Fruit fly (Drosophila melanogaster) whole organism, embryonic: ENCODE measurements around the gene APP-BP1.
A peak's percentile ranks its signal among the peaks of the same experiment; 100 is the strongest.

Experiments
- Aef1 ChIP-seq: fragments of 200-800 bp; sonication (Bioruptor generic); IDR thresholded peaks from 3 replicates; pipeline ENCODE4 v1.3.6; 2022; ENCODE audit warnings: missing biosample characterization, missing genetic modification characterization
- Antp ChIP-seq: fragments of 200-800 bp; sonication (Bioruptor generic); optimal IDR thresholded peaks from 3 replicates; lab custom pipeline; 2016; ENCODE audit warnings: missing biosample characterization, missing genetic modification characterization
- Atf3 ChIP-seq: fragments of 200-800 bp; sonication (Bioruptor generic); optimal IDR thresholded peaks from 3 replicates; lab custom pipeline; 2016; ENCODE audit warnings: missing biosample characterization, missing genetic modification characterization
- BEAF-32 ChIP-seq: fragments of 200-800 bp; sonication (Bioruptor generic); optimal IDR thresholded peaks from 3 replicates; lab custom pipeline; 2017; ENCODE audit warnings: missing biosample characterization, missing genetic modification characterization, mild to moderate bottlenecking, moderate library complexity, missing genetic modification reagents
- Bteb2 ChIP-seq: fragments of 200-800 bp; sonication (Bioruptor generic); optimal IDR thresholded peaks from 2 replicates; lab custom pipeline; 2016; ENCODE audit warnings: missing biosample characterization, missing genetic modification characterization
- CG11398 ChIP-seq: fragments of 200-800 bp; sonication (Bioruptor generic); optimal IDR thresholded peaks from 2 replicates; lab custom pipeline; 2016; ENCODE audit warnings: missing biosample characterization, missing genetic modification characterization
- CG11723 ChIP-seq: fragments of 200-800 bp; sonication (Bioruptor generic); optimal IDR thresholded peaks from 2 replicates; lab custom pipeline; 2017; ENCODE audit warnings: missing biosample characterization, mild to moderate bottlenecking, missing genetic modification characterization
- CG1233 ChIP-seq: fragments of 200-800 bp; sonication (Bioruptor generic); optimal IDR thresholded peaks from 4 replicates; lab custom pipeline; 2018; ENCODE audit warnings: missing biosample characterization, mild to moderate bottlenecking, missing genetic modification characterization
- CG13424 ChIP-seq: fragments of 200-800 bp; sonication (Bioruptor generic); optimal IDR thresholded peaks from 2 replicates; lab custom pipeline; 2019; ENCODE audit warnings: missing biosample characterization, mild to moderate bottlenecking, missing genetic modification characterization, moderate library complexity
- CG14667 ChIP-seq: fragments of 200-800 bp; sonication (Bioruptor generic); IDR thresholded peaks from 2 replicates; pipeline ENCODE4 v1.3.6; 2022; ENCODE audit warnings: missing biosample characterization, missing genetic modification characterization
- CG14860 ChIP-seq: fragments of 200-800 bp; sonication (Bioruptor generic); IDR thresholded peaks from 3 replicates; pipeline ENCODE4 v1.3.6; 2022; ENCODE audit warnings: missing biosample characterization, missing genetic modification characterization; ENCODE audit not compliant: partially characterized antibody
- CG1603 ChIP-seq: fragments of 200-800 bp; sonication (Bioruptor generic); optimal IDR thresholded peaks from 2 replicates; lab custom pipeline; 2019; ENCODE audit warnings: missing biosample characterization, mild to moderate bottlenecking, missing genetic modification characterization, moderate library complexity
- CG17186 ChIP-seq: fragments of 200-800 bp; sonication (Bioruptor generic); optimal IDR thresholded peaks from 3 replicates; lab custom pipeline; 2017; ENCODE audit warnings: missing biosample characterization, missing genetic modification reagents, missing genetic modification characterization
- CG1832 ChIP-seq: fragments of 200-800 bp; sonication (Bioruptor generic); optimal IDR thresholded peaks from 2 replicates; lab custom pipeline; 2017; ENCODE audit warnings: missing biosample characterization, mild to moderate bottlenecking, missing genetic modification characterization, inconsistent platforms
- CG2875 ChIP-seq: fragments of 200-800 bp; sonication (Bioruptor generic); optimal IDR thresholded peaks from 2 replicates; lab custom pipeline; 2017; ENCODE audit warnings: missing biosample characterization, mild to moderate bottlenecking, missing genetic modification characterization, missing genetic modification reagents
- CG30020 ChIP-seq: fragments of 200-800 bp; optimal IDR thresholded peaks from 2 replicates; lab custom pipeline; 2019; ENCODE audit warnings: missing biosample characterization, mild to moderate bottlenecking, missing genetic modification characterization, moderate library complexity
- CG34376 ChIP-seq: fragments of 200-800 bp; sonication (Bioruptor generic); optimal IDR thresholded peaks from 2 replicates; lab custom pipeline; 2018; ENCODE audit warnings: missing biosample characterization, mild to moderate bottlenecking, missing genetic modification characterization
- CG3726 ChIP-seq: fragments of 200-800 bp; sonication (Bioruptor generic); IDR thresholded peaks from 3 replicates; pipeline ENCODE4, ENCODE4 v1.3.6; 2022; ENCODE audit warnings: missing biosample characterization, missing genetic modification characterization
- CG4707 ChIP-seq: fragments of 200-800 bp; sonication (Bioruptor generic); optimal IDR thresholded peaks from 2 replicates; lab custom pipeline; 2018; ENCODE audit warnings: missing biosample characterization, mild to moderate bottlenecking, missing genetic modification characterization, moderate library complexity
- CG5180 ChIP-seq: fragments of 200-800 bp; sonication (Bioruptor generic); optimal IDR thresholded peaks from 3 replicates; lab custom pipeline; 2017; ENCODE audit warnings: missing biosample characterization, missing genetic modification characterization, mild to moderate bottlenecking, moderate library complexity, missing genetic modification reagents
- CG9609 ChIP-seq: fragments of 200-800 bp; sonication (Bioruptor generic); optimal IDR thresholded peaks from 3 replicates; lab custom pipeline; 2016; ENCODE audit warnings: missing biosample characterization, missing genetic modification characterization
- CG9932 ChIP-seq: fragments of 200-800 bp; sonication (Bioruptor generic); IDR thresholded peaks from 2 replicates; pipeline ENCODE4 v1.3.6; 2022; ENCODE audit warnings: missing biosample characterization, missing genetic modification characterization
- CTCF ChIP-seq: fragments of 200-800 bp; sonication (Bioruptor generic); optimal IDR thresholded peaks from 2 replicates; lab custom pipeline; 2017; ENCODE audit warnings: missing biosample characterization, mild to moderate bottlenecking, missing genetic modification characterization, moderate library complexity
- Dip3 ChIP-seq: fragments of 200-800 bp; sonication (Bioruptor generic); optimal IDR thresholded peaks from 3 replicates; lab custom pipeline; 2016; ENCODE audit warnings: missing biosample characterization, missing genetic modification characterization
- E2f2 ChIP-seq: fragments of 200-800 bp; sonication (Bioruptor generic); IDR thresholded peaks from 2 replicates; pipeline ENCODE4 v1.3.6; 2022; ENCODE audit warnings: missing biosample characterization, missing genetic modification characterization
- Gsc ChIP-seq: fragments of 200-800 bp; sonication (Bioruptor generic); IDR thresholded peaks from 2 replicates; pipeline ENCODE4 v1.3.6; 2022; ENCODE audit warnings: missing biosample characterization, missing genetic modification characterization
- HLH3B ChIP-seq: fragments of 200-800 bp; sonication (Bioruptor generic); IDR thresholded peaks from 2 replicates; pipeline ENCODE4 v1.3.6; 2022; ENCODE audit warnings: missing biosample characterization, missing genetic modification characterization
- HLH54F ChIP-seq: fragments of 200-800 bp; sonication (Bioruptor generic); optimal IDR thresholded peaks from 3 replicates; lab custom pipeline; 2016; ENCODE audit warnings: missing biosample characterization, missing genetic modification characterization
- HmgD ChIP-seq: fragments of 200-800 bp; sonication (Bioruptor generic); optimal IDR thresholded peaks from 3 replicates; lab custom pipeline; 2016; ENCODE audit warnings: missing biosample characterization, missing genetic modification characterization
- Hr39 ChIP-seq: fragments of >200 bp; optimal IDR thresholded peaks from 2 replicates; lab custom pipeline; 2017
- MTF-1 ChIP-seq: fragments of 200-800 bp; sonication (Bioruptor generic); optimal IDR thresholded peaks from 2 replicates; lab custom pipeline; 2018; ENCODE audit warnings: missing biosample characterization, mild to moderate bottlenecking, missing genetic modification characterization, borderline replicate concordance
- Med ChIP-seq: fragments of 200-800 bp; sonication (Bioruptor generic); peaks from one replicate; lab custom pipeline; 2016; ENCODE audit warnings: missing biosample characterization, missing genetic modification characterization, mild to moderate bottlenecking, inconsistent platforms, moderate library complexity
- bbx ChIP-seq: fragments of 200-800 bp; sonication (Bioruptor generic); IDR thresholded peaks from 2 replicates; pipeline ENCODE4 v1.3.6; 2022; ENCODE audit warnings: missing biosample characterization, missing genetic modification characterization; ENCODE audit not compliant: partially characterized antibody
- dysf ChIP-seq: fragments of 200-800 bp; sonication (Bioruptor generic); IDR thresholded peaks from 3 replicates; pipeline ENCODE4 v1.3.6; 2022; ENCODE audit warnings: missing biosample characterization, missing genetic modification characterization
- fu2 ChIP-seq: fragments of 200-800 bp; sonication (Bioruptor generic); optimal IDR thresholded peaks from 2 replicates; lab custom pipeline; 2016; ENCODE audit warnings: missing biosample characterization, missing genetic modification characterization
- grau ChIP-seq: fragments of 200-800 bp; optimal IDR thresholded peaks from 3 replicates; lab custom pipeline; 2019; ENCODE audit warnings: missing biosample characterization, mild to moderate bottlenecking, missing genetic modification characterization, moderate library complexity
- gsb ChIP-seq: fragments of 200-800 bp; sonication (Bioruptor generic); IDR thresholded peaks from 2 replicates; pipeline ENCODE4 v1.3.6; 2022; ENCODE audit warnings: missing biosample characterization, missing genetic modification characterization
- h ChIP-seq: fragments of >200 bp; optimal IDR thresholded peaks from 2 replicates; lab custom pipeline; 2017
- her ChIP-seq: fragments of 200-800 bp; sonication (Bioruptor generic); optimal IDR thresholded peaks from 2 replicates; lab custom pipeline; 2016; ENCODE audit warnings: missing biosample characterization, missing genetic modification characterization
- jigr1 ChIP-seq: fragments of 200-800 bp; sonication (Bioruptor generic); IDR thresholded peaks from 3 replicates; pipeline ENCODE4 v1.3.6; 2022; ENCODE audit warnings: missing biosample characterization, missing genetic modification characterization
- maf-S ChIP-seq: fragments of 200-800 bp; sonication (Bioruptor generic); optimal IDR thresholded peaks from 2 replicates; lab custom pipeline; 2016; ENCODE audit warnings: missing biosample characterization, missing genetic modification characterization
- odd ChIP-seq: fragments of 200-800 bp; sonication (Bioruptor generic); optimal IDR thresholded peaks from 2 replicates; lab custom pipeline; 2017; ENCODE audit warnings: missing biosample characterization, mild to moderate bottlenecking, missing genetic modification characterization
- peb ChIP-seq: fragments of 200-800 bp; sonication (Bioruptor generic); IDR thresholded peaks from 2 replicates; pipeline ENCODE4 v1.3.6; 2022; ENCODE audit warnings: missing biosample characterization, missing genetic modification characterization
- row ChIP-seq: fragments of 200-800 bp; sonication (Bioruptor generic); IDR thresholded peaks from 3 replicates; pipeline ENCODE4 v1.3.6; 2022; ENCODE audit warnings: missing biosample characterization, missing genetic modification characterization
- run ChIP-seq: fragments of 200-800 bp; sonication (Bioruptor generic); optimal IDR thresholded peaks from 3 replicates; lab custom pipeline; 2018; ENCODE audit warnings: missing biosample characterization, mild to moderate bottlenecking, missing genetic modification characterization
- seq ChIP-seq: fragments of 200-800 bp; sonication (Bioruptor generic); IDR thresholded peaks from 2 replicates; pipeline ENCODE4 v1.3.6; 2022; ENCODE audit warnings: missing biosample characterization, missing genetic modification characterization
- shn ChIP-seq: fragments of 200-800 bp; sonication (Bioruptor generic); optimal IDR thresholded peaks from 3 replicates; lab custom pipeline; 2016; ENCODE audit warnings: missing biosample characterization, missing genetic modification characterization
- sug ChIP-seq: fragments of 200-800 bp; optimal IDR thresholded peaks from 2 replicates; lab custom pipeline; 2019; ENCODE audit warnings: missing biosample characterization, mild to moderate bottlenecking, missing genetic modification characterization, moderate library complexity
- toy ChIP-seq: fragments of 200-800 bp; sonication (Bioruptor generic); IDR thresholded peaks from 2 replicates; pipeline ENCODE4 v1.3.6; 2022; ENCODE audit warnings: missing biosample characterization, missing genetic modification characterization
- usp ChIP-seq: fragments of >200 bp; optimal IDR thresholded peaks from 2 replicates; lab custom pipeline; 2017; ENCODE audit warnings: missing biosample characterization, missing genetic modification characterization
- zen2 ChIP-seq: fragments of 200-800 bp; sonication (Bioruptor generic); IDR thresholded peaks from 3 replicates; pipeline ENCODE4 v1.3.6; 2022; ENCODE audit warnings: missing biosample characterization, missing genetic modification characterization; ENCODE audit not compliant: partially characterized antibody
- zfh1 ChIP-seq: fragments of 200-800 bp; sonication (Bioruptor generic); IDR thresholded peaks from 3 replicates; pipeline ENCODE4 v1.3.6; 2022; ENCODE audit warnings: missing biosample characterization, missing genetic modification characterization
- zfh2 ChIP-seq: fragments of 200-800 bp; sonication (Bioruptor generic); optimal IDR thresholded peaks from 2 replicates; lab custom pipeline; 2016; ENCODE audit warnings: missing biosample characterization, missing genetic modification characterization

The APP-BP1 gene

DNA sequence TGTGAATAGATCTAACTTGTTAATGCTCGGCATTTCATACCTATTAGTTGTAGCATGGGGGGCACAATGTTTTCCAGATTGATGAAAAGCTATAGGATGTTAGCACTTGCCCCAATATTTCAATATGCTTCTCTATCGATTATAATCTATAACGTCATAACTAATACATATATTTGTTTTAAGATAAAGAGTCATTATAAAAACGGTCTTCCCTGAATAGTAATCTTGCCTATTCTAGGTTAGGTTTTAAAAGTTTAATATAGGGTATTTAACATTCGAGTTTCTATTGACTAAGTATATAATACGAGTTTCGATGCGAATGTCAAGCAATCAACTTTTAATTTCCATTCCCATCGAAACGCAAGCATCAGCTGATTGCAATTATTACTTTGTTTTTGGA is 37.0 kb upstream of the APP-BP1 start, which contains the start of the genes CG6321 and Blos2 (continued):
- TF ChIP-seq CG1832 (GFP tag; lab: Kevin White, UChicago), result no peak
- peak; percentile 50 for TF ChIP-seq CG9932 (GFP tag; lab: Robert Waterston, UW)
- peak; percentile 63 for TF ChIP-seq CG1603 (tag; lab: Kevin White, UChicago)
- TF ChIP-seq shn (GFP tag; lab: Kevin White, UChicago), result no peak
- TF ChIP-seq toy, result no peak
- TF ChIP-seq zen2 (GFP tag; lab: Robert Waterston, UW), result no peak
- TF ChIP-seq usp, result no peak
- no peak for TF ChIP-seq Gsc (GFP tag; lab: Robert Waterston, UW)
- peak; percentile 58 for TF ChIP-seq E2f2
- TF ChIP-seq CG14860, result no peak
- TF ChIP-seq row (GFP tag; lab: Robert Waterston, UW), result peak; percentile 93
- no peak for TF ChIP-seq CG14667 (GFP tag; lab: Robert Waterston, UW)
- TF ChIP-seq HmgD, result no peak
- TF ChIP-seq gsb (GFP tag; lab: Robert Waterston, UW), result peak; percentile 74
- TF ChIP-seq maf-S (GFP tag; lab: Kevin White, UChicago), result no peak
- TF ChIP-seq CG17186 (GFP tag; lab: Kevin White, UChicago), result no peak
- TF ChIP-seq Aef1 (GFP tag; lab: Robert Waterston, UW), result peak; percentile 30; the same call in 1 of the 3 replicates
- TF ChIP-seq her, result no peak
- TF ChIP-seq fu2 (GFP tag; lab: Kevin White, UChicago), result no peak
- TF ChIP-seq CG9609 (GFP tag; lab: Kevin White, UChicago), result peak; percentile 32
- TF ChIP-seq odd, result peak; percentile 69
- peak; percentile 39 for TF ChIP-seq CG11723 (GFP tag; lab: Kevin White, UChicago)
- peak; percentile 79 for TF ChIP-seq sug (tag; lab: Kevin White, UChicago)
- no peak for TF ChIP-seq BEAF-32
- TF ChIP-seq zfh1, result peak; percentile 54
- peak; percentile 93 for TF ChIP-seq Med (GFP tag; lab: Kevin White, UChicago)
- 0 out of 2 replicates have a peak, but pooled peaks have one; percentile 20 for TF ChIP-seq peb (GFP tag; lab: Robert Waterston, UW)
- TF ChIP-seq CG4707 (GFP tag; lab: Kevin White, UChicago), result peak; percentile 52
- TF ChIP-seq CG34376 (GFP tag; lab: Kevin White, UChicago), result peak; percentile 17
- peak; percentile 68 for TF ChIP-seq HLH3B (GFP tag; lab: Robert Waterston, UW)
- TF ChIP-seq zfh2 (GFP tag; lab: Kevin White, UChicago), result no peak
- peak; percentile 46 for TF ChIP-seq Dip3 (GFP tag; lab: Kevin White, UChicago)
- peak; percentile 15 for TF ChIP-seq Antp
- no peak for TF ChIP-seq jigr1 (GFP tag; lab: Robert Waterston, UW)
- peak; percentile 36 for TF ChIP-seq CG2875
- peak; percentile 64 for TF ChIP-seq CG1233 (GFP tag; lab: Kevin White, UChicago)
- TF ChIP-seq bbx (GFP tag; lab: Robert Waterston, UW), result no peak
- no peak for TF ChIP-seq h (lab: Kevin White, UChicago)
- TF ChIP-seq CG13424 (tag; lab: Kevin White, UChicago), result peak; percentile 84
- peak; percentile 6 for TF ChIP-seq MTF-1 (GFP tag; lab: Kevin White, UChicago)
- no peak for TF ChIP-seq Hr39 (lab: Kevin White, UChicago)
- TF ChIP-seq HLH54F, result peak; percentile 33
- TF ChIP-seq dysf (GFP tag; lab: Robert Waterston, UW), result peak; percentile 88
- peak; percentile 16 for TF ChIP-seq CTCF
- TF ChIP-seq CG3726 (GFP tag; lab: Robert Waterston, UW), result no peak
- TF ChIP-seq CG5180 (GFP tag; lab: Kevin White, UChicago), result peak; percentile 40
- peak; percentile 16; the same call in 1 of the 2 replicates for TF ChIP-seq seq (GFP tag; lab: Robert Waterston, UW)
- peak; percentile 43 for TF ChIP-seq CG30020 (tag; lab: Kevin White, UChicago)
- TF ChIP-seq grau (tag; lab: Kevin White, UChicago), result peak; percentile 85
- no peak for TF ChIP-seq Atf3 (GFP tag; lab: Kevin White, UChicago)
- TF ChIP-seq CG11398, result no peak
- peak; percentile 57 for TF ChIP-seq Bteb2 (GFP tag; lab: Kevin White, UChicago)
- TF ChIP-seq run (tag; lab: Kevin White, UChicago), result peak; percentile 59
